Worm (Caenorhabditis elegans): ENCODE measurements around the gene nlp-46.

ce11 chrV:12477139-12477538 is 28.9 kb downstream of the nlp-46 start:
- no peak for TF ChIP-seq med-1 (GFP tag; optimal IDR thresholded peaks at IDR 0.05; ENCODE audit: insufficient read depth)
- TF ChIP-seq cog-1 (tag; optimal IDR thresholded peaks at IDR 0.05): no peak
- no peak for TF ChIP-seq T22C8.4 (GFP tag; IDR thresholded peaks at IDR 0.05)
- no peak for TF ChIP-seq flt-1 (GFP tag; IDR thresholded peaks at IDR 0.05)
